Worm (Caenorhabditis elegans) whole organism, L3 larva: Measurements from ENCODE around the gene snf-11.
"Not testable (repeated sequence)": the region's sequence is repeated elsewhere in the genome, so short reads cannot be mapped to it uniquely, and the experiment has no call there.

Experiments used
- ZK546.5 ChIP-seq: sonication (generic microtip); optimal IDR thresholded peaks from 2 replicates; lab custom pipeline; 2017; ENCODE audit warnings: missing biosample characterization, missing genetic modification characterization
- aly-2 ChIP-seq: fragments of 150-350 bp; optimal IDR thresholded peaks from 2 replicates; lab custom pipeline; 2014; ENCODE audit warnings: missing biosample characterization, missing genetic modification characterization
- ama-1 ChIP-seq: fragments of 150-350 bp; optimal IDR thresholded peaks from 2 replicates; lab custom pipeline; 2018
- ceh-16 ChIP-seq: sonication (generic microtip); optimal IDR thresholded peaks from 2 replicates; lab custom pipeline; 2017; ENCODE audit warnings: missing biosample characterization, missing genetic modification characterization
- ceh-28 ChIP-seq: fragments of 150-350 bp; optimal IDR thresholded peaks from 2 replicates; lab custom pipeline; 2014; ENCODE audit warnings: missing biosample characterization, missing genetic modification reagents, missing genetic modification characterization
- ceh-82 ChIP-seq: fragments of 150-350 bp; optimal IDR thresholded peaks from 2 replicates; lab custom pipeline; 2014; ENCODE audit warnings: missing biosample characterization, missing genetic modification characterization
- daf-12 ChIP-seq: fragments of 150-350 bp; optimal IDR thresholded peaks from 2 replicates; lab custom pipeline; 2014; ENCODE audit warnings: missing biosample characterization, missing genetic modification reagents, missing genetic modification characterization
- egl-27 ChIP-seq: sonication (generic microtip); optimal IDR thresholded peaks from 4 replicates; lab custom pipeline; 2017; ENCODE audit warnings: missing biosample characterization, missing genetic modification reagents, missing genetic modification characterization
- egl-5 ChIP-seq: fragments of 150-350 bp; optimal IDR thresholded peaks from 2 replicates; lab custom pipeline; 2017; ENCODE audit warnings: missing biosample characterization, missing genetic modification reagents, missing genetic modification characterization, inconsistent platforms
- elt-1 ChIP-seq: fragments of 150-350 bp; optimal IDR thresholded peaks from 2 replicates; lab custom pipeline; 2014; ENCODE audit warnings: missing biosample characterization, missing genetic modification characterization
- elt-2 ChIP-seq: sonication (generic microtip); optimal IDR thresholded peaks from 2 replicates; lab custom pipeline; 2016; ENCODE audit warnings: missing genetic modification reagents, mild to moderate bottlenecking, missing genetic modification characterization, missing compliant biosample characterization
- eor-1 ChIP-seq, 2 experiments: fragments of 150-350 bp; optimal IDR thresholded peaks; 2 replicates each; lab custom pipeline; 2014 to 2018; ENCODE audit warnings: missing biosample characterization in 2 of 2, missing genetic modification characterization in 2 of 2
- fkh-10 ChIP-seq: sonication (generic microtip); optimal IDR thresholded peaks from 2 replicates; lab custom pipeline; 2017; ENCODE audit warnings: missing biosample characterization, missing genetic modification reagents, missing genetic modification characterization
- fkh-2 ChIP-seq: fragments of 150-350 bp; optimal IDR thresholded peaks from 2 replicates; lab custom pipeline; 2014; ENCODE audit warnings: missing biosample characterization, missing genetic modification reagents, missing genetic modification characterization
- fos-1 ChIP-seq: fragments of 150-350 bp; optimal IDR thresholded peaks from 2 replicates; lab custom pipeline; 2014; ENCODE audit warnings: missing biosample characterization, missing genetic modification characterization
- lin-15B ChIP-seq: fragments of 150-350 bp; optimal IDR thresholded peaks from 2 replicates; lab custom pipeline; 2014; ENCODE audit warnings: missing biosample characterization, missing genetic modification characterization
- lsy-12 ChIP-seq: sonication (generic microtip); optimal IDR thresholded peaks from 2 replicates; lab custom pipeline; 2016; ENCODE audit warnings: mild to moderate bottlenecking, missing genetic modification characterization, missing compliant biosample characterization
- mdl-1 ChIP-seq: fragments of 150-350 bp; optimal IDR thresholded peaks from 2 replicates; lab custom pipeline; 2014; ENCODE audit warnings: missing biosample characterization, missing genetic modification characterization
- nfya-1 ChIP-seq: sonication (generic microtip); optimal IDR thresholded peaks from 2 replicates; lab custom pipeline; 2017; ENCODE audit warnings: missing genetic modification characterization, mild to moderate bottlenecking, missing compliant biosample characterization, antibody characterized with exemption, moderate library complexity; ENCODE audit not compliant: insufficient read depth
- nhr-23 ChIP-seq: fragments of 150-350 bp; optimal IDR thresholded peaks from 2 replicates; lab custom pipeline; 2014; ENCODE audit warnings: missing biosample characterization, missing genetic modification reagents, missing genetic modification characterization
- nhr-237 ChIP-seq: fragments of 150-350 bp; optimal IDR thresholded peaks from 2 replicates; lab custom pipeline; 2014; ENCODE audit warnings: missing biosample characterization, missing genetic modification characterization
- nhr-25 ChIP-seq: sonication (generic microtip); optimal IDR thresholded peaks from 2 replicates; lab custom pipeline; 2017; ENCODE audit warnings: missing biosample characterization, missing genetic modification characterization
- nhr-28 ChIP-seq: fragments of 150-350 bp; optimal IDR thresholded peaks from 2 replicates; lab custom pipeline; 2014; ENCODE audit warnings: missing biosample characterization, missing genetic modification characterization
- nhr-43 ChIP-seq: sonication (generic microtip); optimal IDR thresholded peaks from 2 replicates; lab custom pipeline; 2016; ENCODE audit warnings: mild to moderate bottlenecking, missing genetic modification characterization, missing compliant biosample characterization; ENCODE audit not compliant: poor library complexity, severe bottlenecking
- nhr-67 ChIP-seq: fragments of 150-350 bp; optimal IDR thresholded peaks from 2 replicates; lab custom pipeline; 2014; ENCODE audit warnings: missing biosample characterization, missing genetic modification characterization
- nhr-76 ChIP-seq: fragments of 150-350 bp; sonication (generic microtip); optimal IDR thresholded peaks from 5 replicates; lab custom pipeline; 2014; ENCODE audit warnings: missing biosample characterization, missing genetic modification characterization
- nhr-77 ChIP-seq: fragments of 150-350 bp; optimal IDR thresholded peaks from 2 replicates; lab custom pipeline; 2014; ENCODE audit warnings: missing biosample characterization, missing genetic modification characterization
- pha-4 ChIP-seq: fragments of 150-350 bp; optimal IDR thresholded peaks from 2 replicates; lab custom pipeline; 2014; ENCODE audit warnings: missing biosample characterization, missing genetic modification reagents, missing genetic modification characterization
- pqm-1 ChIP-seq: fragments of 150-350 bp; optimal IDR thresholded peaks from 2 replicates; lab custom pipeline; 2017; ENCODE audit warnings: missing biosample characterization, missing genetic modification characterization, inconsistent platforms
- sea-2 ChIP-seq: fragments of 150-350 bp; sonication (generic microtip); optimal IDR thresholded peaks from 4 replicates; lab custom pipeline; 2014; ENCODE audit warnings: missing biosample characterization, missing genetic modification reagents, missing genetic modification characterization
- snpc-4 ChIP-seq: fragments of 150-350 bp; optimal IDR thresholded peaks from 2 replicates; lab custom pipeline; 2014; ENCODE audit warnings: missing biosample characterization, missing genetic modification characterization
- tbx-2 ChIP-seq: sonication (generic microtip); optimal IDR thresholded peaks from 2 replicates; lab custom pipeline; 2016; ENCODE audit warnings: mild to moderate bottlenecking, missing genetic modification characterization, missing compliant biosample characterization
- unc-39 ChIP-seq: sonication (generic microtip); optimal IDR thresholded peaks from 4 replicates; lab custom pipeline; 2017; ENCODE audit warnings: missing biosample characterization, missing genetic modification characterization
- unc-62 ChIP-seq: fragments of 150-350 bp; sonication (generic microtip); optimal IDR thresholded peaks from 4 replicates; lab custom pipeline; 2014; ENCODE audit warnings: missing biosample characterization, missing genetic modification reagents, missing genetic modification characterization
- zag-1 ChIP-seq: fragments of 150-350 bp; optimal IDR thresholded peaks from 2 replicates; lab custom pipeline; 2014; ENCODE audit warnings: missing biosample characterization, missing genetic modification characterization
- ztf-11 ChIP-seq: fragments of 150-350 bp; optimal IDR thresholded peaks from 2 replicates; lab custom pipeline; 2014; ENCODE audit warnings: missing biosample characterization, missing genetic modification characterization
- ztf-4 ChIP-seq: fragments of 150-350 bp; optimal IDR thresholded peaks from 2 replicates; lab custom pipeline; 2014; ENCODE audit warnings: missing biosample characterization, missing genetic modification characterization

snf-11 gene

ce11 chrV:11294393-11294792 lies 13.9 kb downstream of the snf-11 start, which contains the start of gene T03F7.6:
TSS of gene T03F7.6 (plus strand) at chrV:11294693.
- no peak for TF ChIP-seq nhr-23 (tag; lab: Kevin White, UChicago)
- no peak for TF ChIP-seq egl-5 (tag; lab: Kevin White, UChicago)
- no peak for TF ChIP-seq aly-2
- TF ChIP-seq fkh-2 = no peak
- no peak for TF ChIP-seq nfya-1
- TF ChIP-seq lsy-12 = no peak
- TF ChIP-seq unc-62 = no peak
- TF ChIP-seq fos-1 (tag; lab: Kevin White, UChicago) = no peak

- TF ChIP-seq nhr-77 (tag; lab: Kevin White, UChicago) (no peak), nhr-28 (tag; lab: Kevin White, UChicago) (no peak), elt-1 (tag; lab: Kevin White, UChicago) (no peak), lsy-12 (no peak), elt-2 (tag; lab: Kevin White, UChicago) (no peak), nhr-25 (no peak), pha-4 (tag; lab: Kevin White, UChicago) (no peak), ceh-82 (tag; lab: Kevin White, UChicago) (no peak), sea-2 (GFP tag; lab: Kevin White, UChicago) (no peak), nhr-43 (no peak), daf-12 (no peak), ztf-11 (no peak), lin-15B (tag; lab: Kevin White, UChicago) (no peak), snpc-4 (no peak), ama-1 (lab: Kevin White, UChicago) (no peak), zag-1 (tag; lab: Kevin White, UChicago) (no peak), fkh-10 (no peak), aly-2 (no peak), egl-27 (no peak)
Observed at ce11 chrV:11292682-11293081, 15.6 kb downstream of the snf-11 start.

ce11 chrV:11290888-11291287 lies 17.4 kb downstream of the snf-11 start, which contains the start of gene C03E10.1:
TSS of gene C03E10.1 (plus strand) at chrV:11291188.
- no peak for TF ChIP-seq snpc-4
- no peak for TF ChIP-seq nhr-43
- TF ChIP-seq nhr-237 (tag; lab: Kevin White, UChicago) = no peak
- no peak for TF ChIP-seq ZK546.5
- TF ChIP-seq pqm-1 (tag; lab: Kevin White, UChicago) = no peak
- no peak for TF ChIP-seq elt-1 (tag; lab: Kevin White, UChicago)
- TF ChIP-seq pha-4 (tag; lab: Kevin White, UChicago) = no peak
- no peak for TF ChIP-seq sea-2 (GFP tag; lab: Kevin White, UChicago)
- TF ChIP-seq elt-2 (tag; lab: Kevin White, UChicago) = no peak
- TF ChIP-seq nhr-67 (tag; lab: Kevin White, UChicago) = no peak
- no peak for TF ChIP-seq tbx-2
- no peak for TF ChIP-seq aly-2
- TF ChIP-seq ceh-82 (tag; lab: Kevin White, UChicago) = no peak
- no peak for TF ChIP-seq unc-39 (tag; lab: Kevin White, UChicago)
- TF ChIP-seq egl-5 (tag; lab: Kevin White, UChicago) = no peak
- TF ChIP-seq, all 47 proteins: peak for 0

- not testable (repeated sequence) for TF ChIP-seq nhr-67 (tag; lab: Kevin White, UChicago); snpc-4; ceh-28 (tag; lab: Kevin White, UChicago)
Observed at ce11 chrV:11286114-11286513, 22.1 kb downstream of the snf-11 start, which contains the start of gene C03E10.3. TSS of gene C03E10.3 (plus strand) at chrV:11286414.

ce11 chrV:11282272-11282671 lies 26.0 kb downstream of the snf-11 start, which contains the start of gene gly-20:
TSS of gene gly-20 (plus strand) at chrV:11282572.
- TF ChIP-seq nhr-237 (tag; lab: Kevin White, UChicago) = no peak
- no peak for TF ChIP-seq eor-1 (tag; optimal IDR thresholded peaks at IDR 0.05; lab: Kevin White, UChicago)
- TF ChIP-seq nfya-1 = no peak
- TF ChIP-seq ceh-16 (tag; lab: Kevin White, UChicago) = no peak
- TF ChIP-seq daf-12 = no peak
- TF ChIP-seq ztf-4 = no peak
- TF ChIP-seq ztf-11 = no peak
- TF ChIP-seq snpc-4 = no peak
- no peak for TF ChIP-seq tbx-2
- no peak for TF ChIP-seq lsy-12
- no peak for TF ChIP-seq mdl-1 (tag; lab: Kevin White, UChicago)
- TF ChIP-seq nhr-76 (tag; lab: Kevin White, UChicago) = no peak
- TF ChIP-seq fos-1 (tag; lab: Kevin White, UChicago) = no peak
- TF ChIP-seq pqm-1 (tag; lab: Kevin White, UChicago) = no peak
- TF ChIP-seq elt-1 (tag; lab: Kevin White, UChicago) = no peak
